Fruit fly (Drosophila melanogaster) whole organism, embryonic: Measurements from ENCODE around the gene PIG-T.
A peak's percentile ranks its signal among the peaks of the same experiment; 100 is the strongest.

Experiments used
- Aef1 ChIP-seq: fragments of 200-800 bp; sonication (Bioruptor generic); IDR thresholded peaks from 3 replicates; pipeline ENCODE4 v1.3.6; 2022; ENCODE audit warnings: missing biosample characterization, missing genetic modification characterization
- C15 ChIP-seq: fragments of 200-800 bp; sonication (Bioruptor generic); IDR thresholded peaks from 3 replicates; pipeline ENCODE4 v1.3.6; 2022; ENCODE audit warnings: missing biosample characterization, missing genetic modification characterization
- CG10147 ChIP-seq: fragments of 200-800 bp; sonication (Bioruptor generic); optimal IDR thresholded peaks from 2 replicates; lab custom pipeline; 2019; ENCODE audit warnings: missing biosample characterization, mild to moderate bottlenecking, missing genetic modification characterization, moderate library complexity
- CG11093 ChIP-seq: fragments of 200-800 bp; sonication (Bioruptor generic); IDR thresholded peaks from 3 replicates; pipeline ENCODE4 v1.3.6; 2022; ENCODE audit warnings: missing biosample characterization, missing genetic modification characterization
- CG12104 ChIP-seq: fragments of 200-800 bp; sonication (Bioruptor generic); optimal IDR thresholded peaks from 3 replicates; lab custom pipeline; 2016; ENCODE audit warnings: missing biosample characterization, missing genetic modification characterization
- CG14014 ChIP-seq: fragments of 200-800 bp; sonication (Bioruptor generic); IDR thresholded peaks from 2 replicates; pipeline ENCODE4 v1.3.6; 2022; ENCODE audit warnings: missing biosample characterization, missing genetic modification characterization
- CG15514 ChIP-seq: fragments of 200-800 bp; sonication (Bioruptor generic); optimal IDR thresholded peaks from 3 replicates; lab custom pipeline; 2017; ENCODE audit warnings: missing biosample characterization, missing genetic modification characterization, mild to moderate bottlenecking, moderate library complexity, missing genetic modification reagents
- CG1647 ChIP-seq: fragments of 200-800 bp; sonication (Bioruptor generic); optimal IDR thresholded peaks from 3 replicates; lab custom pipeline; 2016; ENCODE audit warnings: missing biosample characterization, missing genetic modification characterization
- CG18619 ChIP-seq: fragments of 200-800 bp; sonication (Bioruptor generic); optimal IDR thresholded peaks from 3 replicates; lab custom pipeline; 2017; ENCODE audit warnings: missing biosample characterization, mild to moderate bottlenecking, missing genetic modification characterization
- CG31388 ChIP-seq: fragments of 200-800 bp; sonication (Bioruptor generic); optimal IDR thresholded peaks from 2 replicates; lab custom pipeline; 2016; ENCODE audit warnings: missing biosample characterization, missing genetic modification characterization
- CG32767 ChIP-seq: fragments of 200-800 bp; sonication (Bioruptor generic); IDR thresholded peaks from 2 replicates; pipeline ENCODE4 v1.3.6; 2022; ENCODE audit warnings: missing biosample characterization, missing genetic modification characterization
- CG7372 ChIP-seq: fragments of 200-800 bp; sonication (Bioruptor generic); IDR thresholded peaks from 2 replicates; pipeline ENCODE4 v1.3.6; 2022; ENCODE audit warnings: missing biosample characterization, missing genetic modification characterization
- CG7556 ChIP-seq: fragments of 200-800 bp; sonication (Bioruptor generic); optimal IDR thresholded peaks from 2 replicates; lab custom pipeline; 2017; ENCODE audit warnings: missing biosample characterization, mild to moderate bottlenecking, missing genetic modification characterization
- CG7928 ChIP-seq: fragments of 200-800 bp; sonication (Bioruptor generic); optimal IDR thresholded peaks from 2 replicates; lab custom pipeline; 2017; ENCODE audit warnings: missing biosample characterization, mild to moderate bottlenecking, missing genetic modification characterization
- CG9797 ChIP-seq: fragments of 200-800 bp; sonication (Bioruptor generic); optimal IDR thresholded peaks from 3 replicates; lab custom pipeline; 2018; ENCODE audit warnings: missing biosample characterization, mild to moderate bottlenecking, missing genetic modification characterization
- CTCF ChIP-seq: fragments of 200-800 bp; sonication (Bioruptor generic); optimal IDR thresholded peaks from 2 replicates; lab custom pipeline; 2017; ENCODE audit warnings: missing biosample characterization, mild to moderate bottlenecking, missing genetic modification characterization, moderate library complexity
- Dad ChIP-seq: fragments of 200-800 bp; sonication (Bioruptor generic); optimal IDR thresholded peaks from 3 replicates; lab custom pipeline; 2016; ENCODE audit warnings: missing biosample characterization, missing genetic modification characterization
- Gsc ChIP-seq: fragments of 200-800 bp; sonication (Bioruptor generic); IDR thresholded peaks from 2 replicates; pipeline ENCODE4 v1.3.6; 2022; ENCODE audit warnings: missing biosample characterization, missing genetic modification characterization
- HHEX ChIP-seq: fragments of 200-800 bp; sonication (Bioruptor generic); optimal IDR thresholded peaks from 3 replicates; lab custom pipeline; 2017; ENCODE audit warnings: missing biosample characterization, mild to moderate bottlenecking, missing genetic modification characterization, missing genetic modification reagents
- Max ChIP-seq: fragments of 200-800 bp; sonication (Bioruptor generic); optimal IDR thresholded peaks from 2 replicates; lab custom pipeline; 2016; ENCODE audit warnings: missing biosample characterization, mild to moderate bottlenecking, missing genetic modification characterization
- Med ChIP-seq: fragments of 200-800 bp; sonication (Bioruptor generic); peaks from one replicate; lab custom pipeline; 2016; ENCODE audit warnings: missing biosample characterization, missing genetic modification characterization, mild to moderate bottlenecking, inconsistent platforms, moderate library complexity
- Meics ChIP-seq: fragments of 200-800 bp; sonication (Bioruptor generic); optimal IDR thresholded peaks from 2 replicates; lab custom pipeline; 2017; ENCODE audit warnings: missing biosample characterization, mild to moderate bottlenecking, missing genetic modification characterization
- Myb ChIP-seq: fragments of 200-800 bp; sonication (Bioruptor generic); optimal IDR thresholded peaks from 2 replicates; lab custom pipeline; 2016; ENCODE audit warnings: missing biosample characterization, missing genetic modification characterization
- NFAT ChIP-seq: fragments of 200-800 bp; sonication (Bioruptor generic); IDR thresholded peaks from 2 replicates; pipeline ENCODE4 v1.3.6; 2022; ENCODE audit warnings: missing biosample characterization, missing genetic modification characterization
- Neu2 ChIP-seq: fragments of 200-800 bp; sonication (Bioruptor generic); optimal IDR thresholded peaks from 3 replicates; lab custom pipeline; 2016; ENCODE audit warnings: missing biosample characterization, missing genetic modification characterization, borderline replicate concordance
- Oaz ChIP-seq: fragments of 200-800 bp; sonication (Bioruptor generic); IDR thresholded peaks from 2 replicates; pipeline ENCODE4 v1.3.6; 2022; ENCODE audit warnings: missing biosample characterization, missing genetic modification characterization
- Vsx1 ChIP-seq: fragments of 200-800 bp; sonication (Bioruptor generic); optimal IDR thresholded peaks from 2 replicates; lab custom pipeline; 2017; ENCODE audit warnings: missing biosample characterization, mild to moderate bottlenecking, missing genetic modification characterization, missing genetic modification reagents
- abd-A ChIP-seq: fragments of 200-800 bp; sonication (Bioruptor generic); optimal IDR thresholded peaks from 3 replicates; lab custom pipeline; 2019; ENCODE audit warnings: missing biosample characterization, mild to moderate bottlenecking, missing genetic modification characterization, moderate library complexity
- bowl ChIP-seq: fragments of 200-800 bp; sonication (Bioruptor generic); IDR thresholded peaks from 2 replicates; pipeline ENCODE4 v1.3.6; 2022; ENCODE audit warnings: missing biosample characterization, missing genetic modification characterization
- cas ChIP-seq: fragments of 200-800 bp; sonication (Bioruptor generic); IDR thresholded peaks from 2 replicates; pipeline ENCODE4 v1.3.6; 2022; ENCODE audit warnings: missing biosample characterization, missing genetic modification characterization
- crol ChIP-seq: fragments of 200-800 bp; sonication (Bioruptor generic); IDR thresholded peaks from 2 replicates; pipeline ENCODE4 v1.3.6; 2022; ENCODE audit warnings: missing biosample characterization, missing genetic modification characterization
- cwo ChIP-seq: fragments of 200-800 bp; sonication (Bioruptor generic); optimal IDR thresholded peaks from 3 replicates; lab custom pipeline; 2017; ENCODE audit warnings: missing biosample characterization, missing genetic modification characterization, mild to moderate bottlenecking, moderate library complexity, missing genetic modification reagents
- dm ChIP-seq: fragments of 200-800 bp; sonication (Bioruptor generic); optimal IDR thresholded peaks from 3 replicates; lab custom pipeline; 2016; ENCODE audit warnings: missing biosample characterization, missing genetic modification characterization
- ftz-f1 ChIP-seq: fragments of 200-800 bp; sonication (Bioruptor generic); optimal IDR thresholded peaks from 2 replicates; lab custom pipeline; 2016; ENCODE audit warnings: missing biosample characterization, missing genetic modification characterization
- nau ChIP-seq: fragments of 200-800 bp; sonication (Bioruptor generic); optimal IDR thresholded peaks from 3 replicates; lab custom pipeline; 2017; ENCODE audit warnings: missing biosample characterization, mild to moderate bottlenecking, missing genetic modification characterization, missing genetic modification reagents
- nom ChIP-seq: fragments of 200-800 bp; sonication (Bioruptor generic); optimal IDR thresholded peaks from 2 replicates; lab custom pipeline; 2017; ENCODE audit warnings: missing biosample characterization, missing genetic modification characterization, mild to moderate bottlenecking, moderate library complexity, missing genetic modification reagents
- oc ChIP-seq: fragments of 200-800 bp; sonication (Bioruptor generic); optimal IDR thresholded peaks from 2 replicates; lab custom pipeline; 2018; ENCODE audit warnings: missing biosample characterization, mild to moderate bottlenecking, missing genetic modification characterization, moderate library complexity
- p53 ChIP-seq: fragments of 200-800 bp; sonication (Bioruptor generic); optimal IDR thresholded peaks from 2 replicates; lab custom pipeline; 2016; ENCODE audit warnings: missing biosample characterization, missing genetic modification characterization
- pb ChIP-seq: fragments of 200-800 bp; sonication (Bioruptor generic); optimal IDR thresholded peaks from 3 replicates; lab custom pipeline; 2016; ENCODE audit warnings: missing biosample characterization, missing genetic modification characterization
- pfk ChIP-seq: fragments of 200-800 bp; sonication (Bioruptor generic); optimal IDR thresholded peaks from 2 replicates; lab custom pipeline; 2018; ENCODE audit warnings: missing biosample characterization, mild to moderate bottlenecking, missing genetic modification characterization, moderate library complexity
- ranshi ChIP-seq: fragments of 200-800 bp; sonication (Bioruptor generic); IDR thresholded peaks from 2 replicates; pipeline ENCODE4 v1.3.6; 2022; ENCODE audit warnings: missing biosample characterization, missing genetic modification characterization
- repo ChIP-seq: fragments of 200-800 bp; sonication (Bioruptor generic); optimal IDR thresholded peaks from 2 replicates; lab custom pipeline; 2016; ENCODE audit warnings: missing biosample characterization, missing genetic modification characterization
- slbo ChIP-seq: fragments of 200-800 bp; sonication (Bioruptor generic); IDR thresholded peaks from 2 replicates; pipeline ENCODE4 v1.3.6; 2022; ENCODE audit warnings: missing biosample characterization, missing genetic modification characterization
- sqz ChIP-seq: fragments of 200-800 bp; sonication (Bioruptor generic); optimal IDR thresholded peaks from 3 replicates; lab custom pipeline; 2018; ENCODE audit warnings: missing biosample characterization, mild to moderate bottlenecking, missing genetic modification characterization
- tgo ChIP-seq: fragments of 200-800 bp; sonication (Bioruptor generic); IDR thresholded peaks from 3 replicates; pipeline ENCODE4 v1.3.6; 2022; ENCODE audit warnings: missing biosample characterization, missing genetic modification characterization
- tna ChIP-seq: fragments of 200-800 bp; sonication (Bioruptor generic); IDR thresholded peaks from 2 replicates; pipeline ENCODE4 v1.3.6; 2022; ENCODE audit warnings: missing biosample characterization, missing genetic modification characterization; ENCODE audit not compliant: partially characterized antibody
- trh ChIP-seq: fragments of 200-800 bp; sonication (Bioruptor generic); optimal IDR thresholded peaks from 2 replicates; lab custom pipeline; 2016; ENCODE audit warnings: missing biosample characterization, missing genetic modification characterization
- unc-4 ChIP-seq: fragments of 200-800 bp; sonication (Bioruptor generic); IDR thresholded peaks from 2 replicates; pipeline ENCODE4 v1.3.6; 2022; ENCODE audit warnings: missing biosample characterization, missing genetic modification characterization; ENCODE audit not compliant: partially characterized antibody
- vvl ChIP-seq: fragments of 200-800 bp; sonication (Bioruptor generic); IDR thresholded peaks from 2 replicates; pipeline ENCODE4 v1.3.6; 2022; ENCODE audit warnings: missing biosample characterization, missing genetic modification characterization
- wdn ChIP-seq: fragments of 200-800 bp; sonication (Bioruptor generic); IDR thresholded peaks from 2 replicates; pipeline ENCODE4 v1.3.6; 2022; ENCODE audit warnings: missing biosample characterization, missing genetic modification characterization
- wek ChIP-seq: fragments of 200-800 bp; sonication (Bioruptor generic); optimal IDR thresholded peaks from 3 replicates; lab custom pipeline; 2018; ENCODE audit warnings: missing biosample characterization, mild to moderate bottlenecking, missing genetic modification characterization, moderate library complexity

The PIG-T gene

DNA sequence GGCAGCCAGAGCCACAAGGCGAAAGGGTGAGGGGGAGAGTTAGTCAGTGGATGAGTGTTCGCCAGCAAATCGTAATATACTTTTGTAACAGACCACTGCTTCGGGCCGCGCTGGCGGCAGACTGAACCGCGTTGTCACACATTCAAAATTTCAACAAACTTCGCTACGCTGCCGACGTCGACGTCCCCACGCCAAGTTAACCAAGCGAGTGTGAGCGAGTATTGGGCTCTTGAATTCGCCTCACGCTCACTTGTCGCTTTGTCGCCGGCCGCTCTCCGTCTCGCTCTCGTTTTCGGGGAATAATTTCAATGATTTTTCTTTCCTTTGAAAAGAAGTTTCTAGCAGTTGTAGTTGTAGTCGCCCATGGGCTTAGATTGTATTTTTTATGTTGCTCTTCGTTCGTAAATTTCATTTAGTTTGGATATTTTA, 4.5 kb upstream of the PIG-T start, which contains the start of gene lawc (continued):
- TF ChIP-seq Meics (GFP tag; lab: Kevin White, UChicago) (peak; percentile 60), C15 (GFP tag; lab: Robert Waterston, UW) (peak; percentile 46; the same call in 1 of the 3 replicates), slbo (GFP tag; lab: Robert Waterston, UW) (no peak), pb (GFP tag; lab: Kevin White, UChicago) (no peak), Vsx1 (GFP tag; lab: Kevin White, UChicago) (no peak), nom (GFP tag; lab: Kevin White, UChicago) (peak; percentile 82), CG7556 (GFP tag; lab: Kevin White, UChicago) (peak; percentile 9), trh (GFP tag; lab: Kevin White, UChicago) (no peak), Aef1 (no peak), tna (no peak; the same call in 1 of the 2 replicates), unc-4 (GFP tag; lab: Robert Waterston, UW) (peak; percentile 38; the same call in 1 of the 2 replicates), ftz-f1 (peak; percentile 7), oc (tag; lab: Kevin White, UChicago) (peak; percentile 23), p53 (GFP tag; lab: Kevin White, UChicago) (no peak), NFAT (GFP tag; lab: Robert Waterston, UW) (peak; percentile 56; the same call in 1 of the 2 replicates), CG31388 (GFP tag; lab: Kevin White, UChicago) (no peak), Oaz (GFP tag; lab: Robert Waterston, UW) (no peak), ranshi (GFP tag; lab: Robert Waterston, UW) (peak; percentile 56; the same call in 1 of the 2 replicates), pfk (GFP tag; lab: Kevin White, UChicago) (peak; percentile 1), CG18619 (GFP tag; lab: Kevin White, UChicago) (peak; percentile 33), crol (GFP tag; lab: Robert Waterston, UW) (peak; percentile 93), Dad (GFP tag; lab: Kevin White, UChicago) (no peak), nau (GFP tag; lab: Kevin White, UChicago) (peak; percentile 47), HHEX (no peak), CG14014 (GFP tag; lab: Robert Waterston, UW) (peak; percentile 60; the same call in 1 of the 2 replicates), cas (GFP tag; lab: Robert Waterston, UW) (peak; percentile 35; the same call in 1 of the 2 replicates), CG12104 (GFP tag; lab: Kevin White, UChicago) (no peak), repo (GFP tag; lab: Kevin White, UChicago) (no peak), CG7372 (GFP tag; lab: Robert Waterston, UW) (no peak), Neu2 (GFP tag; lab: Kevin White, UChicago) (no peak), vvl (GFP tag; lab: Robert Waterston, UW) (peak; percentile 81), abd-A (tag; lab: Kevin White, UChicago) (peak; percentile 77), Med (GFP tag; lab: Kevin White, UChicago) (peak; percentile 89), CG10147 (peak; percentile 72), Max (no peak), CG1647 (GFP tag; lab: Kevin White, UChicago) (no peak), bowl (GFP tag; lab: Robert Waterston, UW) (peak; percentile 77; the same call in 1 of the 2 replicates), Myb (GFP tag; lab: Kevin White, UChicago) (no peak), CG11093 (no peak), CG9797 (GFP tag; lab: Kevin White, UChicago) (peak; percentile 8), CG32767 (GFP tag; lab: Robert Waterston, UW) (peak; percentile 52; the same call in 1 of the 2 replicates), CG7928 (GFP tag; lab: Kevin White, UChicago) (no peak), sqz (GFP tag; lab: Kevin White, UChicago) (peak; percentile 38), Gsc (no peak), wdn (peak; percentile 50; the same call in 1 of the 2 replicates), cwo (GFP tag; lab: Kevin White, UChicago) (peak; percentile 54), wek (GFP tag; lab: Kevin White, UChicago) (peak; percentile 52), CTCF (peak; percentile 23), CG15514 (peak; percentile 53), dm (GFP tag; lab: Kevin White, UChicago) (no peak), tgo (no peak)
